Fruit fly (Drosophila melanogaster) whole organism, pupa: ENCODE results near the gene Sr-CIV.

Experiments used
- CG10348 ChIP-seq: fragments of 200-800 bp; sonication (Bioruptor generic); IDR thresholded peaks from 2 replicates; pipeline ENCODE4 v1.3.6; 2022; ENCODE audit warnings: missing biosample characterization, missing genetic modification characterization
- CG12605 ChIP-seq: fragments of 200-800 bp; sonication (Bioruptor generic); IDR thresholded peaks from 2 replicates; pipeline ENCODE4 v1.3.6; 2022; ENCODE audit warnings: missing biosample characterization, missing genetic modification characterization
- CG13204 ChIP-seq: fragments of 200-800 bp; sonication (Bioruptor generic); optimal IDR thresholded peaks from 2 replicates; lab custom pipeline; 2018; ENCODE audit warnings: missing biosample characterization, mild to moderate bottlenecking, missing genetic modification characterization, moderate library complexity
- CG14655 ChIP-seq: fragments of 200-800 bp; sonication (Bioruptor generic); optimal IDR thresholded peaks from 3 replicates; lab custom pipeline; 2017; ENCODE audit warnings: mild to moderate bottlenecking, missing biosample characterization, missing genetic modification reagents, missing genetic modification characterization
- CG15710 ChIP-seq: fragments of 200-800 bp; sonication (Bioruptor generic); optimal IDR thresholded peaks from 2 replicates; lab custom pipeline; 2018; ENCODE audit warnings: missing biosample characterization, mild to moderate bottlenecking, missing genetic modification characterization, moderate library complexity
- CG17806 ChIP-seq: fragments of 200-800 bp; sonication (Bioruptor generic); optimal IDR thresholded peaks from 2 replicates; lab custom pipeline; 2018; ENCODE audit warnings: missing biosample characterization, mild to moderate bottlenecking, missing genetic modification characterization, moderate library complexity
- CG32121 ChIP-seq: fragments of 200-800 bp; sonication (Bioruptor generic); IDR thresholded peaks from 2 replicates; pipeline ENCODE4 v1.3.6; 2022; ENCODE audit warnings: missing biosample characterization, missing genetic modification characterization
- CG34367 ChIP-seq: fragments of 200-800 bp; sonication (Bioruptor generic); optimal IDR thresholded peaks from 2 replicates; lab custom pipeline; 2018; ENCODE audit warnings: missing biosample characterization, mild to moderate bottlenecking, missing genetic modification characterization
- CG4496 ChIP-seq: fragments of 200-800 bp; sonication (Bioruptor generic); IDR thresholded peaks from 3 replicates; pipeline ENCODE4 v1.3.6; 2022; ENCODE audit warnings: missing biosample characterization, missing genetic modification characterization
- CG8159 ChIP-seq: fragments of 200-800 bp; sonication (Bioruptor generic); optimal IDR thresholded peaks from 3 replicates; lab custom pipeline; 2018; ENCODE audit warnings: missing biosample characterization, mild to moderate bottlenecking, missing genetic modification characterization, moderate library complexity
- CG8301 ChIP-seq: fragments of 200-800 bp; sonication (Bioruptor generic); optimal IDR thresholded peaks from 2 replicates; lab custom pipeline; 2018; ENCODE audit warnings: missing biosample characterization, mild to moderate bottlenecking, missing genetic modification characterization
- CG9948 ChIP-seq: fragments of 200-800 bp; sonication (Bioruptor generic); optimal IDR thresholded peaks from 2 replicates; lab custom pipeline; 2018; ENCODE audit warnings: missing biosample characterization, mild to moderate bottlenecking, missing genetic modification characterization, moderate library complexity
- D1 ChIP-seq: fragments of 200-800 bp; sonication (Bioruptor generic); optimal IDR thresholded peaks from 2 replicates; lab custom pipeline; 2018; ENCODE audit warnings: missing biosample characterization, mild to moderate bottlenecking, missing genetic modification characterization, moderate library complexity
- EcR ChIP-seq: fragments of 200-800 bp; sonication (Bioruptor generic); optimal IDR thresholded peaks from 3 replicates; lab custom pipeline; 2019; ENCODE audit warnings: missing biosample characterization, missing genetic modification characterization, mild to moderate bottlenecking, moderate library complexity, missing genetic modification reagents
- Ets98B ChIP-seq: fragments of 200-800 bp; sonication (Bioruptor generic); IDR thresholded peaks from 2 replicates; pipeline ENCODE4 v1.3.6; 2022; ENCODE audit warnings: missing biosample characterization, missing genetic modification characterization
- Pif1A ChIP-seq: fragments of 200-800 bp; sonication (Bioruptor generic); optimal IDR thresholded peaks from 3 replicates; lab custom pipeline; 2016; ENCODE audit warnings: missing biosample characterization, missing genetic modification characterization
- Pif1B ChIP-seq: fragments of 200-800 bp; sonication (Bioruptor generic); optimal IDR thresholded peaks from 3 replicates; lab custom pipeline; 2016; ENCODE audit warnings: missing biosample characterization, missing genetic modification characterization
- Snoo ChIP-seq: fragments of 200-800 bp; sonication (Bioruptor generic); optimal IDR thresholded peaks from 3 replicates; lab custom pipeline; 2017; ENCODE audit warnings: missing biosample characterization, mild to moderate bottlenecking, missing genetic modification characterization, inconsistent platforms
- fd96Ca ChIP-seq: fragments of 200-800 bp; sonication (Bioruptor generic); IDR thresholded peaks from 3 replicates; pipeline ENCODE4 v1.3.6; 2022; ENCODE audit warnings: missing biosample characterization, missing genetic modification characterization
- gl ChIP-seq: fragments of 200-800 bp; sonication (Bioruptor generic); optimal IDR thresholded peaks from 2 replicates; lab custom pipeline; 2018; ENCODE audit warnings: missing biosample characterization, mild to moderate bottlenecking, missing genetic modification characterization
- rn ChIP-seq: fragments of 200-800 bp; sonication (Bioruptor generic); IDR thresholded peaks from 2 replicates; pipeline ENCODE4 v1.3.6; 2022; ENCODE audit warnings: missing biosample characterization, missing genetic modification characterization

Gene Sr-CIV

DNA sequence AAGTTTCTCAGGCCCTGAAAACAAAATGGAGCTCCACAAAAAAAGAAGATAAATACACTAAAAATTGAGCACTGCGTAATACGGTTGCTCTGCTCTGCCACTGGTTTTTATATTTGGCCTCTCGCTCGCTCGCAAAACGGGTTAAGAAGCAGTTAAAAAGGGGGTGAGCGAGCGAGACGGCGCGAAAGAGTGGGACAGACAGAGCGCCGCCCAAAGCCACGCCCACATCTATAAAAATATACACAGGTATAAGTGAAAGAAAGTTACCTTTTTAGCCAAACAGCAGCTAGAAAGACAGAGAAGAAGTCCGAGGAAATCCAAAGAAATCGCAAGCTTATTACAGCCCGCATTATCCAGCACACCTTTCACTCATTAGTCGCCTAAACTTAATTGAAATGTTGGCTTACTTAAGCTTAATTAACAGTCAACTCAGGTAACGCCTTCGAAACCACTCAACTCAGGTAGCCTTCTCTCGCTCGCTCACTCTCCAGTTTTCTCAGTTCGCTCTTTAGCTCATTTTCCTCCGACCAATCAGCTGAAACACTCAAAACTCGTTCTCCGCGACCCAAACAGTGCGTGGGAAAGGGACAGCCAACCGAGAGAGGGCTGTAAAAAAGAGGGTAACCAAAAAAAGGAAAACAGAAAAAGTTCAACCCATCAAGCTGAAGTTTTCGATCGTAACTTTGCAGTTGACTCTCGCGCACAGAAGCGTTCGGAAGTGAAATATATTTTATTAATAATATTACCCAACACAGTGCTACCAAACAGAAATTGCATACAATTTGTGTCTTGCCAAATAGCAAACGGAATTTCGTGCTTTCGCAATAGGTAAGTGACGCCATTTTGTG, 14.9 kb upstream of the Sr-CIV start, which contains the start of gene drm:
TSS of gene drm (plus strand) at position 684 of the 848 bp plus-strand sequence.
- no peak for TF ChIP-seq CG12605 (GFP tag; lab: Robert Waterston, UW)
- 0 out of 2 replicates have a peak, but pooled peaks have one; percentile 29 for TF ChIP-seq rn (GFP tag; lab: Robert Waterston, UW)
- TF ChIP-seq CG17806, result no peak
- peak; percentile 9 for TF ChIP-seq CG8159 (tag; lab: Kevin White, UChicago)

DNA sequence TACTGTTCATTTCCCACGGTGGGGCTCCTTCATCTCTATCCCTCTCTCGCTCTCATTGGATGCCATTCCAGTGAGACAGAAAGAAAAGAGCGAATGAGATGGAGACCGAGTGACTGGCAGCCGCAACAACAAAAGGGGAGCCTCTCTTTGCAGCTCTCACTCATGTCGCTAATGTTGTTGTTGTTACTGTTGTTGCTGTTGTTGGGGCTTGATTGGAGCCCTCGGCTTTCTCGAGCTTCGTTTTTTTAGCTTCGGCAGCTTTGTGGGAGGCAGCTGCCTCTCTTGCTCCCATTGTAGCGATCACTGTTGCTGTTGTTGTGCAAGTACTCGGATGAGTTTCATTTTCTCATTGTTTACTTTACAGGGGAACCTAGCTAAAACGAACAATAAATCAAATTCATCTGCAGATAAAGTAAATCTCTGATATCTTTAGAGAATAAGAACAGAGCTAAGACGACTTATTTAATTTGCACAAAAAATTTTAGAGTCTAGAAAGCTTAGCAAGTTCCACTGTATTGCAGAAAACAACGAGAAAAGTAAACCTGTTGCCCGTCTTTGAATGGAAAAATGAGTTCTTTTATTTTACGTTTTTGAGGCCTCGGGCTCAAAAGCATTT, 10.5 kb upstream of the Sr-CIV start:
- TF ChIP-seq CG17806 (peak; percentile 87), EcR (peak; percentile 12), CG8159 (tag; lab: Kevin White, UChicago) (peak; percentile 89), CG14655 (GFP tag; lab: Kevin White, UChicago) (peak; percentile 87), CG4496 (GFP tag; lab: Robert Waterston, UW) (peak; percentile 93), rn (GFP tag; lab: Robert Waterston, UW) (peak; percentile 74), CG13204 (GFP tag; lab: Kevin White, UChicago) (peak; percentile 48), CG32121 (peak; percentile 80), Pif1A (GFP tag; lab: Kevin White, UChicago) (peak; percentile 90), CG15710 (tag; lab: Kevin White, UChicago) (peak; percentile 90), D1 (tag; lab: Kevin White, UChicago) (peak; percentile 12), CG10348 (GFP tag; lab: Robert Waterston, UW) (no peak), CG12605 (GFP tag; lab: Robert Waterston, UW) (peak; percentile 85), Ets98B (GFP tag; lab: Robert Waterston, UW) (peak; percentile 85), CG9948 (tag; lab: Kevin White, UChicago) (peak; percentile 81), Snoo (peak; percentile 90), fd96Ca (GFP tag; lab: Robert Waterston, UW) (peak; percentile 89), Pif1B (GFP tag; lab: Kevin White, UChicago) (peak; percentile 86), CG34367 (peak; percentile 85), CG8301 (tag; lab: Kevin White, UChicago) (peak; percentile 82), gl (tag; lab: Kevin White, UChicago) (peak; percentile 47)

- no peak for TF ChIP-seq Pif1A (GFP tag; lab: Kevin White, UChicago)
- TF ChIP-seq CG9948 (tag; lab: Kevin White, UChicago), result peak; percentile 29
- TF ChIP-seq D1 (tag; lab: Kevin White, UChicago), result no peak
- TF ChIP-seq Pif1B (GFP tag; lab: Kevin White, UChicago), result no peak
- TF ChIP-seq CG32121, result no peak
- TF ChIP-seq CG4496 (GFP tag; lab: Robert Waterston, UW), result peak; percentile 57; the same call in 2 of the 3 replicates
- no peak for TF ChIP-seq rn (GFP tag; lab: Robert Waterston, UW)
- no peak for TF ChIP-seq CG8301 (tag; lab: Kevin White, UChicago)
- peak; percentile 10 for TF ChIP-seq Snoo
- 0 out of 2 replicates have a peak, but pooled peaks have one; percentile 15 for TF ChIP-seq CG12605 (GFP tag; lab: Robert Waterston, UW)
- TF ChIP-seq CG15710 (tag; lab: Kevin White, UChicago), result peak; percentile 21
- TF ChIP-seq CG13204 (GFP tag; lab: Kevin White, UChicago), result no peak
- no peak for TF ChIP-seq gl (tag; lab: Kevin White, UChicago)
- peak; percentile 41 for TF ChIP-seq CG8159 (tag; lab: Kevin White, UChicago)
- peak; percentile 61; the same call in 2 of the 3 replicates for TF ChIP-seq fd96Ca (GFP tag; lab: Robert Waterston, UW)
- peak; percentile 22 for TF ChIP-seq CG17806
- TF ChIP-seq Ets98B (GFP tag; lab: Robert Waterston, UW), result no peak
- TF ChIP-seq CG14655 (GFP tag; lab: Kevin White, UChicago), result peak; percentile 44
- peak; percentile 23 for TF ChIP-seq CG34367
- TF ChIP-seq CG10348 (GFP tag; lab: Robert Waterston, UW), result no peak
- TF ChIP-seq EcR, result no peak
These were observed 9.2 kb upstream of the Sr-CIV start for dm6 chr2L:3532973-3533525.

dm6 chr2L:3530186-3530832, 6.5 kb upstream of the Sr-CIV start, which contains the start of the genes Spindly and IFT57:
Gene Spindly (minus strand): TSS chr2L:3530317.
Gene IFT57 (plus strand): TSS chr2L:3530789.
- TF ChIP-seq CG9948 (tag; lab: Kevin White, UChicago) (no peak), Ets98B (GFP tag; lab: Robert Waterston, UW) (no peak), CG8159 (tag; lab: Kevin White, UChicago) (no peak), CG12605 (GFP tag; lab: Robert Waterston, UW) (no peak), CG4496 (GFP tag; lab: Robert Waterston, UW) (no peak), CG13204 (GFP tag; lab: Kevin White, UChicago) (no peak), Pif1A (GFP tag; lab: Kevin White, UChicago) (no peak), fd96Ca (GFP tag; lab: Robert Waterston, UW) (no peak)
- TF ChIP-seq, all 21 proteins: peak for 0
